Fruit fly (Drosophila melanogaster) whole organism, pupa: ENCODE measurements around the gene CG31612.

Experiments
- CG12605 ChIP-seq: fragments of 200-800 bp; sonication (Bioruptor generic); IDR thresholded peaks from 2 replicates; pipeline ENCODE4 v1.3.6; 2022; ENCODE audit warnings: missing biosample characterization, missing genetic modification characterization
- CG34367 ChIP-seq: fragments of 200-800 bp; sonication (Bioruptor generic); optimal IDR thresholded peaks from 2 replicates; lab custom pipeline; 2018; ENCODE audit warnings: missing biosample characterization, mild to moderate bottlenecking, missing genetic modification characterization
- EcR ChIP-seq: fragments of 200-800 bp; sonication (Bioruptor generic); optimal IDR thresholded peaks from 3 replicates; lab custom pipeline; 2019; ENCODE audit warnings: missing biosample characterization, missing genetic modification characterization, mild to moderate bottlenecking, moderate library complexity, missing genetic modification reagents

dm6 chr2L:21806359-21806758 is 11.1 kb upstream of the CG31612 start:
- TF ChIP-seq CG12605 (GFP tag; lab: Robert Waterston, UW): no peak
- no peak for TF ChIP-seq CG34367 (tag; lab: Kevin White, UChicago)
- TF ChIP-seq EcR (GFP tag; lab: Kevin White, UChicago): no peak
